Worm (Caenorhabditis elegans) whole organism, L4 larva: ENCODE data around the gene W03B1.9.

ENCODE experiments used
- F10B5.3 ChIP-seq: sonication (generic microtip); optimal IDR thresholded peaks from 2 replicates; lab custom pipeline; 2016; ENCODE audit warnings: mild to moderate bottlenecking, missing genetic modification characterization, missing compliant biosample characterization
- F37D6.2 ChIP-seq: sonication (generic microtip); optimal IDR thresholded peaks from 2 replicates; lab custom pipeline; 2016; ENCODE audit warnings: mild to moderate bottlenecking, missing genetic modification characterization, missing compliant biosample characterization
- F44E2.7 ChIP-seq: fragments of 200-800 bp; sonication (Bioruptor generic); IDR thresholded peaks from 2 replicates; pipeline ENCODE4 v2.1.2; 2022; ENCODE audit warnings: missing genetic modification characterization, missing compliant biosample characterization
- ZK337.2 ChIP-seq: fragments of 200-800 bp; sonication (Bioruptor generic); IDR thresholded peaks from 2 replicates; pipeline ENCODE4 v1.3.6; 2022; ENCODE audit warnings: missing genetic modification reagents, missing genetic modification characterization, missing compliant biosample characterization
- aha-1 ChIP-seq: fragments of 150-350 bp; peaks from one replicate; lab custom pipeline; 2014; ENCODE audit warnings: missing biosample characterization, missing genetic modification characterization
- aly-2 ChIP-seq: sonication (generic microtip); optimal IDR thresholded peaks from 2 replicates; lab custom pipeline; 2018; ENCODE audit warnings: missing biosample characterization, missing genetic modification characterization
- ama-1 ChIP-seq: fragments of 150-350 bp; optimal IDR thresholded peaks from 2 replicates; lab custom pipeline; 2014; ENCODE audit warnings: inconsistent platforms, mixed read lengths
- arid-1 ChIP-seq: fragments of 200-800 bp; sonication (Bioruptor generic); conservative IDR thresholded peaks from 2 replicates; pipeline ENCODE4 v1.3.6; 2022; ENCODE audit warnings: missing genetic modification reagents, missing genetic modification characterization, missing compliant biosample characterization
- ceh-20 ChIP-seq: fragments of 200-800 bp; sonication (Bioruptor generic); IDR thresholded peaks from 2 replicates; pipeline ENCODE4 v1.3.6; 2022; ENCODE audit warnings: missing genetic modification reagents, missing genetic modification characterization, missing compliant biosample characterization
- ceh-82 ChIP-seq: sonication (generic microtip); optimal IDR thresholded peaks from 2 replicates; lab custom pipeline; 2017; ENCODE audit warnings: missing biosample characterization, missing genetic modification characterization
- ces-1 ChIP-seq: fragments of 150-350 bp; sonication (generic microtip); optimal IDR thresholded peaks from 4 replicates; lab custom pipeline; 2014; ENCODE audit warnings: missing biosample characterization, missing genetic modification reagents, missing genetic modification characterization
- cey-2 ChIP-seq: sonication (generic microtip); optimal IDR thresholded peaks from 3 replicates; lab custom pipeline; 2017; ENCODE audit warnings: missing genetic modification characterization, mild to moderate bottlenecking, missing compliant biosample characterization, antibody characterized with exemption, borderline replicate concordance; ENCODE audit not compliant: insufficient read depth
- ctbp-1 ChIP-seq: fragments of 200-800 bp; sonication (Bioruptor generic); IDR thresholded peaks from 2 replicates; pipeline ENCODE4 v1.3.6; 2022; ENCODE audit warnings: missing genetic modification reagents, missing genetic modification characterization, missing compliant biosample characterization
- daf-16 ChIP-seq, 3 experiments: sonication (generic microtip); optimal IDR thresholded peaks; 2 replicates each; lab custom pipeline; 2016 to 2017; ENCODE audit warnings: missing genetic modification characterization in 3 of 3, missing genetic modification reagents in 3 of 3, mild to moderate bottlenecking in 2 of 3, missing compliant biosample characterization in 2 of 3, missing biosample characterization in 1 of 3, moderate library complexity in 1 of 3
- daf-19 ChIP-seq: fragments of 200-800 bp; sonication (Bioruptor generic); conservative IDR thresholded peaks from 2 replicates; pipeline ENCODE4 v1.3.6; 2022; ENCODE audit warnings: missing genetic modification characterization, missing compliant biosample characterization
- dmd-6 ChIP-seq: fragments of 200-800 bp; sonication (Bioruptor generic); IDR thresholded peaks from 2 replicates; pipeline ENCODE4 v1.3.6; 2022; ENCODE audit warnings: missing genetic modification reagents, missing genetic modification characterization, missing compliant biosample characterization
- dmd-8 ChIP-seq: fragments of 200-800 bp; sonication (Bioruptor generic); IDR thresholded peaks from 2 replicates; pipeline ENCODE4 v1.3.6; 2022; ENCODE audit warnings: missing genetic modification characterization, missing compliant biosample characterization
- dmd-9 ChIP-seq: fragments of 200-800 bp; sonication (Bioruptor generic); IDR thresholded peaks from 2 replicates; pipeline ENCODE4 v1.3.6; 2022; ENCODE audit warnings: missing genetic modification reagents, missing genetic modification characterization, missing compliant biosample characterization
- dpl-1 ChIP-seq: fragments of 150-350 bp; optimal IDR thresholded peaks from 2 replicates; lab custom pipeline; 2014; ENCODE audit warnings: missing biosample characterization, missing genetic modification reagents, missing genetic modification characterization
- egl-27 ChIP-seq: sonication (generic microtip); optimal IDR thresholded peaks from 3 replicates; lab custom pipeline; 2017; ENCODE audit warnings: missing biosample characterization, missing genetic modification reagents, missing genetic modification characterization
- hlh-11 ChIP-seq: fragments of 200-800 bp; sonication (Bioruptor generic); optimal IDR thresholded peaks from 2 replicates; lab custom pipeline; 2018; ENCODE audit warnings: mild to moderate bottlenecking, missing genetic modification characterization, missing compliant biosample characterization
- hlh-30 ChIP-seq: sonication (generic microtip); optimal IDR thresholded peaks from 2 replicates; lab custom pipeline; 2017; ENCODE audit warnings: antibody characterized with exemption, mild to moderate bottlenecking, missing genetic modification characterization, missing compliant biosample characterization; ENCODE audit not compliant: insufficient read depth
- jun-1 ChIP-seq: fragments of 150-350 bp; optimal IDR thresholded peaks from 2 replicates; lab custom pipeline; 2014; ENCODE audit warnings: missing biosample characterization, missing genetic modification reagents, missing genetic modification characterization
- lin-15B ChIP-seq: fragments of 150-350 bp; sonication (generic microtip); optimal IDR thresholded peaks from 3 replicates; lab custom pipeline; 2014; ENCODE audit warnings: missing biosample characterization, missing genetic modification characterization
- lsy-2 ChIP-seq, 2 experiments: fragments of 150-350 bp in 1 of 2; sonication (generic microtip) in 1 of 2; optimal IDR thresholded peaks; 2 replicates each; lab custom pipeline; 2014 to 2017; ENCODE audit warnings: missing biosample characterization in 2 of 2, missing genetic modification characterization in 2 of 2
- madf-9 ChIP-seq: fragments of 200-800 bp; sonication (Bioruptor generic); conservative IDR thresholded peaks from 2 replicates; pipeline ENCODE4 v1.3.6; 2022; ENCODE audit warnings: missing genetic modification reagents, missing genetic modification characterization, missing compliant biosample characterization
- mdt-29 ChIP-seq: fragments of 200-800 bp; sonication (Bioruptor generic); IDR thresholded peaks from 2 replicates; pipeline ENCODE4 v1.3.6; 2022; ENCODE audit warnings: missing genetic modification reagents, missing genetic modification characterization, missing compliant biosample characterization
- nhr-102 ChIP-seq: sonication (generic microtip); optimal IDR thresholded peaks from 2 replicates; lab custom pipeline; 2016; ENCODE audit warnings: mild to moderate bottlenecking, missing genetic modification characterization, moderate library complexity, missing compliant biosample characterization
- nhr-237 ChIP-seq: sonication (generic microtip); optimal IDR thresholded peaks from 2 replicates; lab custom pipeline; 2017; ENCODE audit warnings: missing biosample characterization, missing genetic modification characterization
- nhr-25 ChIP-seq: sonication (generic microtip); optimal IDR thresholded peaks from 2 replicates; lab custom pipeline; 2017; ENCODE audit warnings: missing genetic modification characterization, mild to moderate bottlenecking, missing compliant biosample characterization, antibody characterized with exemption, moderate library complexity, borderline replicate concordance; ENCODE audit not compliant: insufficient read depth
- nhr-28 ChIP-seq: fragments of 150-350 bp; optimal IDR thresholded peaks from 2 replicates; lab custom pipeline; 2014; ENCODE audit warnings: missing biosample characterization, missing genetic modification characterization
- nhr-41 ChIP-seq: fragments of 200-800 bp; sonication (Bioruptor generic); IDR thresholded peaks from 2 replicates; pipeline ENCODE4 v1.3.6; 2022; ENCODE audit warnings: missing genetic modification reagents, missing genetic modification characterization, missing compliant biosample characterization
- nhr-76 ChIP-seq: fragments of 150-350 bp; optimal IDR thresholded peaks from 2 replicates; lab custom pipeline; 2014; ENCODE audit warnings: missing biosample characterization, missing genetic modification characterization
- pqm-1 ChIP-seq: sonication (generic microtip); optimal IDR thresholded peaks from 2 replicates; lab custom pipeline; 2017; ENCODE audit warnings: missing biosample characterization, missing genetic modification characterization
- skn-1 ChIP-seq: fragments of 150-350 bp; optimal IDR thresholded peaks from 2 replicates; lab custom pipeline; 2014; ENCODE audit warnings: missing biosample characterization, missing genetic modification characterization
- snpc-1.2 ChIP-seq: fragments of 200-800 bp; sonication (Bioruptor generic); IDR thresholded peaks from 2 replicates; pipeline ENCODE4 v1.3.6; 2022; ENCODE audit warnings: missing genetic modification reagents, missing genetic modification characterization, missing compliant biosample characterization
- snpc-4 ChIP-seq: fragments of 150-350 bp; optimal IDR thresholded peaks from 2 replicates; lab custom pipeline; 2014; ENCODE audit warnings: missing biosample characterization, missing genetic modification characterization
- tag-97 ChIP-seq: fragments of 200-800 bp; sonication (Bioruptor generic); IDR thresholded peaks from 2 replicates; pipeline ENCODE4 v1.3.6; 2022; ENCODE audit warnings: missing genetic modification characterization, missing compliant biosample characterization
- unc-62 ChIP-seq, 3 experiments: fragments of 150-350 bp in 1 of 3; sonication (generic microtip); optimal IDR thresholded peaks in 2 of 3; peaks in 1 of 3; 1 replicate in 1 of 3; 2 replicates in 2 of 3; lab custom pipeline; 2014 to 2017; ENCODE audit warnings: missing biosample characterization in 3 of 3, missing genetic modification characterization in 3 of 3, missing genetic modification reagents in 3 of 3, missing genotype in 1 of 3
- zag-1 ChIP-seq: fragments of 150-350 bp; optimal IDR thresholded peaks from 2 replicates; lab custom pipeline; 2014; ENCODE audit warnings: missing biosample characterization, missing genetic modification characterization
- ztf-11 ChIP-seq: fragments of 150-350 bp; optimal IDR thresholded peaks from 2 replicates; lab custom pipeline; 2014; ENCODE audit warnings: missing biosample characterization, missing genetic modification characterization

W03B1.9 gene

DNA sequence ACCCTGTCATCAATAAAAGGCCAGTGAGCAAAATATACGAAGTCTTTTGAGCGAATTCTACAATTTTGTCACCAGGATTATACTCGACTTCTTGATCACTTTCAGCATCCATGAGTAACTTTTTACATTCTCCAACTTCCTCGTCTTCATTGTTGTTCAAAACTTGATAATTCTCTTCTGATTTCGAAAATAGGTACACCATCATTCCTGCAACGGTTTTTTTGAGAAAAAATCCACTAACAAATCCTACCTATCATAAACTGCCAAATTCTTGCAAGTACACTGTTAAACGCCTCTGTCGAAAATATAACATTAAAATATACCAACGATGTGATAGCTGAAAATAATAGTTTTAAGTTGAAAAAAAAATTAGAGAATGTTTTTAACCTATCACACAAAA is 12.0 kb downstream of the W03B1.9 start:
- TF ChIP-seq aha-1 (tag; lab: Kevin White, UChicago), result peak; percentile 83
- no peak for TF ChIP-seq lsy-2 (tag; optimal IDR thresholded peaks at IDR 0.05; lab: Kevin White, UChicago)

DNA sequence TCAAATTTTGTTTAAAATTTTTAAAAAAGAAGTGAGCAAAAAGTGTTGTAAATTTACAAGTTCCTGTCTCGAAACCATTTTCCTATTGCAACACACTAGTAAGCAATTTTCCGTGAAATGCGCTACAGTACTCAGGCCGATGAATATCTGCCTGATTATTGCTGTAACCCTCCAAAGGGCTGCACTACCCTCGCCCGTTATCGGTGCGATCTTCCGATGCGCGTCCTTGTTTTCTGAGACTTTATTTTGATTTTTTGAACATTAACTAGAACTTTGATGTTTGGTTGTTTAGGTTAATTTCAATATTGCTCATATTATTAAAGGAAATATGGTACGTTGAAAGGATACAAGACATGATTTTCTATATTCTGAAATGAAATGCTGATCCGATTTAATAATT is 18.6 kb downstream of the W03B1.9 start:
- TF ChIP-seq cey-2 (tag; lab: Kevin White, UChicago), result no peak
- no peak for TF ChIP-seq nhr-76 (tag; lab: Kevin White, UChicago)
- no peak for TF ChIP-seq ztf-11 (tag; lab: Kevin White, UChicago)
- TF ChIP-seq ceh-82 (tag; lab: Kevin White, UChicago), result no peak
- TF ChIP-seq jun-1, result no peak
- no peak for TF ChIP-seq ces-1 (GFP tag; lab: Kevin White, UChicago)

DNA sequence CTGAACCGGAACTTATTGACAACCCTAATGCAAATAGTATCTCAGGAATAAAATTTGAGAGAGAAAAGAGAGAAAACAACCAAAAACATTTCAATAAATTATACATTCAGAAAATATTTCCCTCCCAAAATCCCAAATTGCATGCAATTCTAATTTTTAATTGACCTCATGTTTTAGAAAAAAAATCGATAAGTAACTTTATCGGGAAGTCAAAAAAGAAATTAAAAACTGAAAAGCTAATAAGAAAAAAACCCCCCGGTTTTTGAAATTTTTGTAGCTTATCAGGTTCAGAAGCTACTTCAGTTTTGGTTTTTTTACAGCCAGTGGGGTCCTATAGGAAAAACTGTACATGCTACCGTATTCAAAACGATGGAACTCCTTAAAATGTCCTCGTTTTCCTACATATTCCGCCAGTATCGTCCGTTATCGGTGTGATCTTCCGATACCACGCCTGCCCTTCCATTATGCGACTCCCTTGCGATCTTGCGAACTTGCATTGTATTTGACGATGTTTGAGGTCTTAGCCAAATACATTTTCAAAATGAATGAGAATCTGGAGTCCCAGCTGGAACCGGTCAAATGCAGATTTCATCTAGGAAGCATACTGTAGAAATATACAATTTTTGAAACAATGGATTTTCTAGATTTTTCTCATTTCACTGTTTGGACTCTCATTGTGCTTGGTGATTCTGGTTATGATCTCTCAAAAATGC is 20.5 kb downstream of the W03B1.9 start, which contains the start of the genes W03B1.3 and oac-51:
TSS of gene W03B1.3 (minus strand) at position 101 of the 713 bp plus-strand sequence.
TSS of gene oac-51 (plus strand) at position 663 of the 713 bp plus-strand sequence.
- TF ChIP-seq nhr-25, result no peak
- TF ChIP-seq nhr-102, result no peak
- TF ChIP-seq hlh-30 (tag; lab: Kevin White, UChicago), result no peak
- peak; percentile 6 for TF ChIP-seq aha-1 (tag; lab: Kevin White, UChicago)

DNA sequence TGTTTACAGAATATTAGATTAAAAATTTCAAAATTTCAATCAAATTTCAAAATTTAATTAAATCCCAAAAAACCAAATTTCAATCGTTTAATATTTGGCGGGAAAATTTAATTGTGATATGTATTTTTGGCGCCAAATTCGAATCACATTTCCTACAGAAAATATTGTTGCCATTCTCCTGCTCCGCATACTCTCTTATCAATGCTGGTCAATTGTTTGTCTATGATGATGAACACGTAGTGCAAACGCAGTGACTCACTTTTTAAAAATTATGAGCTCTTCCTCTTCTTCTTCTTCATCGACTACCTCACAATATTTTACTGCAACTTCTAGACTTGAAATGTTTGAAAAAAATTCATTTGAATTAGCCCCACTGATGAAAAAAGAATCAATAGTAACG is 30.3 kb downstream of the W03B1.9 start, which contains the start of gene trpl-2:
TSS of gene trpl-2 (plus strand) at position 210 of the 400 bp plus-strand sequence.
- TF ChIP-seq mdt-29, result no peak
- TF ChIP-seq snpc-1.2 (GFP tag; lab: Robert Waterston, UW), result no peak
- no peak for TF ChIP-seq ceh-20 (GFP tag; lab: Robert Waterston, UW)
- no peak for TF ChIP-seq egl-27 (tag; lab: Kevin White, UChicago)
- TF ChIP-seq aly-2 (tag; lab: Kevin White, UChicago), result no peak
- peak; percentile 71 for TF ChIP-seq nhr-28 (tag; lab: Kevin White, UChicago)
- no peak for TF ChIP-seq dmd-9 (GFP tag; lab: Robert Waterston, UW)
- no peak for TF ChIP-seq arid-1 (GFP tag; lab: Robert Waterston, UW)
- no peak for TF ChIP-seq F37D6.2
- no peak for TF ChIP-seq ama-1 (lab: Kevin White, UChicago)
- peak; percentile 44 for TF ChIP-seq aha-1 (tag; lab: Kevin White, UChicago)
- no peak for TF ChIP-seq jun-1
- no peak for TF ChIP-seq F10B5.3 (tag; lab: Kevin White, UChicago)
- TF ChIP-seq skn-1 (tag; lab: Kevin White, UChicago), result no peak
- TF ChIP-seq hlh-30 (tag; lab: Kevin White, UChicago), result no peak
- no peak for TF ChIP-seq unc-62 (GFP tag; optimal IDR thresholded peaks at IDR 0.05 in 1 of 2; lab: Kevin White, UChicago)
- no peak for TF ChIP-seq unc-62 (tag; optimal IDR thresholded peaks at IDR 0.05; lab: Kevin White, UChicago)
- no peak for TF ChIP-seq nhr-41 (GFP tag; lab: Robert Waterston, UW)
- no peak for TF ChIP-seq lin-15B (tag; lab: Kevin White, UChicago)
- TF ChIP-seq dpl-1 (GFP tag; lab: Kevin White, UChicago), result peak; percentile 9
- no peak for TF ChIP-seq hlh-11
- no peak for TF ChIP-seq madf-9
- TF ChIP-seq zag-1, result no peak
- no peak for TF ChIP-seq daf-16 (GFP tag; optimal IDR thresholded peaks at IDR 0.05; lab: Kevin White, UChicago)
- peak; percentile 48 for TF ChIP-seq daf-16 (tag; optimal IDR thresholded peaks at IDR 0.05; lab: Kevin White, UChicago)
- TF ChIP-seq tag-97, result no peak
- no peak for TF ChIP-seq ZK337.2 (GFP tag; lab: Robert Waterston, UW)
- no peak for TF ChIP-seq daf-19 (GFP tag; lab: Robert Waterston, UW)
- TF ChIP-seq pqm-1 (tag; lab: Kevin White, UChicago), result peak; percentile 33
- no peak for TF ChIP-seq cey-2 (tag; lab: Kevin White, UChicago)
- TF ChIP-seq nhr-237 (tag; lab: Kevin White, UChicago), result no peak
- TF ChIP-seq snpc-4, result no peak
- no peak for TF ChIP-seq dmd-6 (GFP tag; lab: Robert Waterston, UW)
- no peak for TF ChIP-seq F44E2.7 (GFP tag; lab: Robert Waterston, UW)
- TF ChIP-seq dmd-8, result no peak
- no peak for TF ChIP-seq ctbp-1 (GFP tag; lab: Robert Waterston, UW)
